Fruit fly (Drosophila melanogaster): ENCODE results near the gene CG13295.
A peak's percentile ranks its signal among the peaks of the same experiment; 100 is the strongest.

CG13295 gene

dm6 chr3L:6062860-6063607 is 12.0 kb downstream of the CG13295 start, which contains the start of gene CG10472:
CG10472 (minus strand) TSS chr3L:6062910.
- TF ChIP-seq foxo (GFP tag; optimal IDR thresholded peaks at IDR 0.05) (no peak), GATAd (GFP tag; optimal IDR thresholded peaks at IDR 0.05) (no peak), pan (optimal IDR thresholded peaks at IDR 0.05) (no peak), Mio (GFP tag; optimal IDR thresholded peaks at IDR 0.05) (no peak), CG9705 (GFP tag; optimal IDR thresholded peaks at IDR 0.05) (no peak), OdsH (GFP tag; optimal IDR thresholded peaks at IDR 0.05) (no peak), jim (GFP tag; optimal IDR thresholded peaks at IDR 0.05) (no peak), psq (GFP tag; optimal IDR thresholded peaks at IDR 0.05) (no peak), ey (GFP tag; optimal IDR thresholded peaks at IDR 0.05) (no peak), Jra (GFP tag; optimal IDR thresholded peaks at IDR 0.05) (no peak), dsf (GFP tag; optimal IDR thresholded peaks at IDR 0.05; ENCODE audit: borderline replicate concordance) (no peak), tai (GFP tag; optimal IDR thresholded peaks at IDR 0.05) (no peak), dl (GFP tag; optimal IDR thresholded peaks at IDR 0.05; ENCODE audit: insufficient read depth in 1 of 2, partially characterized antibody in 2 of 2) (no peak), Dif (GFP tag; optimal IDR thresholded peaks at IDR 0.05; ENCODE audit: partially characterized antibody) (no peak), Hr78 (GFP tag; optimal IDR thresholded peaks at IDR 0.05) (no peak), usp (GFP tag; optimal IDR thresholded peaks at IDR 0.05) (no peak), sv (GFP tag; optimal IDR thresholded peaks at IDR 0.05) (no peak), Rel (GFP tag; optimal IDR thresholded peaks at IDR 0.05) (no peak), Rel (tag; optimal IDR thresholded peaks at IDR 0.05) (no peak)

- peak; percentile 41 for TF ChIP-seq rgr (GFP tag; optimal IDR thresholded peaks at IDR 0.05)
- TF ChIP-seq br (GFP tag; optimal IDR thresholded peaks at IDR 0.05) = peak; percentile 4
- no peak for TF ChIP-seq Hr78 (GFP tag; optimal IDR thresholded peaks at IDR 0.05)
- peak; percentile 15 for TF ChIP-seq dmrt93B (GFP tag; optimal IDR thresholded peaks at IDR 0.05)
- peak; percentile 22 for TF ChIP-seq HLH106 (tag; optimal IDR thresholded peaks at IDR 0.05)
These were observed 15.9 kb downstream of the CG13295 start, which contains the start of gene CG6592 for dm6 chr3L:6059062-6059708. CG6592 (plus strand) TSS chr3L:6059658.

DNA sequence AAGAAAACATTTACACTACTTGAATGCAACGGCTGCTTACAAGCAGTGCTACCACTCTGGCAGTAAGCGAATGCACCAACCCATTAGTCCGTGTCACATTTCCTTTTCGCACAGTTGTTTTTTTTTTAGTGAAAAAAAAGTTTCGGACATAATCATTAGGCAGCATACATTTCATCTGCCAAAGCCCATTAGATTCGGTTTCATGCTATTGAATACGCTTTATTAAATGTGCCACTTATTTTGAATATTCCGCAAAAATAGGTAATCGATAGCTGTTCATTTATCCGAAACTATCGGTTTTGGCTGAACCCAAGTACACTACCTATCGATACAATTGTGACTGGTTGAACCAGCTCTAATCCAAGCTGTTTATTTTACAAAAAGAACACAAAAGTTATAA is 20.2 kb downstream of the CG13295 start, which contains the start of gene tant:
Gene tant, plus strand, starts transcription at position 334 of the 400 bp plus-strand sequence.
- TF ChIP-seq dmrt93B (GFP tag; optimal IDR thresholded peaks at IDR 0.05) (peak; percentile 14), Abd-B (GFP tag; optimal IDR thresholded peaks at IDR 0.05) (no peak), Hr78 (GFP tag; optimal IDR thresholded peaks at IDR 0.05) (no peak), CrebA (GFP tag; optimal IDR thresholded peaks at IDR 0.05; ENCODE audit: borderline replicate concordance) (no peak), pan (optimal IDR thresholded peaks at IDR 0.05) (no peak), lola (GFP tag; optimal IDR thresholded peaks at IDR 0.05) (no peak), Hnf4 (GFP tag; optimal IDR thresholded peaks at IDR 0.05) (no peak), Vsx2 (GFP tag; optimal IDR thresholded peaks at IDR 0.05; ENCODE audit: partially characterized antibody) (no peak), dl (GFP tag; optimal IDR thresholded peaks at IDR 0.05; ENCODE audit: insufficient read depth in 1 of 2, partially characterized antibody in 2 of 2) (no peak), h (GFP tag; optimal IDR thresholded peaks at IDR 0.05) (peak; percentile 5), Dif (GFP tag; optimal IDR thresholded peaks at IDR 0.05; ENCODE audit: partially characterized antibody) (no peak), woc (GFP tag; optimal IDR thresholded peaks at IDR 0.05) (no peak), Myc (optimal IDR thresholded peaks at IDR 0.05) (peak; percentile 46), N (GFP tag; optimal IDR thresholded peaks at IDR 0.05) (no peak), Rel (GFP tag; optimal IDR thresholded peaks at IDR 0.05) (no peak), Rel (tag; optimal IDR thresholded peaks at IDR 0.05) (peak; percentile 25), Dfd (GFP tag; optimal IDR thresholded peaks at IDR 0.05) (no peak), psq (GFP tag; optimal IDR thresholded peaks at IDR 0.05) (no peak), Hr83 (GFP tag; optimal IDR thresholded peaks at IDR 0.05; ENCODE audit: poor library complexity, severe bottlenecking) (peak; percentile 27), br (GFP tag; optimal IDR thresholded peaks at IDR 0.05) (no peak)

Data from whole organism, wandering third instar larva.